Worm (Caenorhabditis elegans): ENCODE measurements around the gene C38D4.10.

C38D4.10 gene

ce11 chrIII:4829440-4829839 lies 47.1 kb downstream of the C38D4.10 start, which contains the start of gene F26A1.9:
F26A1.9 (minus strand) TSS chrIII:4829540.
- TF ChIP-seq swsn-7 (tag; optimal IDR thresholded peaks at IDR 0.05): no peak
- TF ChIP-seq dpl-1 (GFP tag; optimal IDR thresholded peaks at IDR 0.05): no peak
- no peak for TF ChIP-seq unc-62 (GFP tag; optimal IDR thresholded peaks at IDR 0.05)
- no peak for TF ChIP-seq snu-23 (GFP tag; optimal IDR thresholded peaks at IDR 0.05)
- no peak for TF ChIP-seq nhr-28 (tag; optimal IDR thresholded peaks at IDR 0.05)
- no peak for TF ChIP-seq nhr-71 (tag; optimal IDR thresholded peaks at IDR 0.05)
- no peak for TF ChIP-seq ama-1 (optimal IDR thresholded peaks at IDR 0.05)
- TF ChIP-seq sup-37 (GFP tag; optimal IDR thresholded peaks at IDR 0.05): no peak
- TF ChIP-seq nhr-237 (tag; optimal IDR thresholded peaks at IDR 0.05): no peak
- TF ChIP-seq ztf-11 (tag; optimal IDR thresholded peaks at IDR 0.05): no peak

- TF ChIP-seq hpl-2 (GFP tag; optimal IDR thresholded peaks at IDR 0.05) (no peak), isw-1 (GFP tag; IDR thresholded peaks at IDR 0.05) (no peak)
Observed at ce11 chrIII:4830207-4830606, 47.9 kb downstream of the C38D4.10 start, which contains the start of gene nspd-9. nspd-9 (minus strand) TSS chrIII:4830307.

All from whole organism, L1 larva.